Fruit fly (Drosophila melanogaster) whole organism, embryonic: ENCODE data around the gene CG1074.

Source experiments
- Antp ChIP-seq: fragments of 200-800 bp; sonication (Bioruptor generic); optimal IDR thresholded peaks from 3 replicates; lab custom pipeline; 2016; ENCODE audit warnings: missing biosample characterization, missing genetic modification characterization
- CG10462 ChIP-seq: fragments of 200-800 bp; sonication (Bioruptor generic); optimal IDR thresholded peaks from 2 replicates; lab custom pipeline; 2016; ENCODE audit warnings: missing biosample characterization, missing genetic modification characterization
- CG10959 ChIP-seq: fragments of 200-800 bp; sonication (Bioruptor generic); IDR thresholded peaks from 2 replicates; pipeline ENCODE4 v1.3.6; 2022; ENCODE audit warnings: missing biosample characterization, missing genetic modification characterization
- CG10979 ChIP-seq: fragments of 200-800 bp; sonication (Bioruptor generic); optimal IDR thresholded peaks from 2 replicates; lab custom pipeline; 2018; ENCODE audit warnings: missing biosample characterization, mild to moderate bottlenecking, missing genetic modification characterization, moderate library complexity
- CG12104 ChIP-seq: fragments of 200-800 bp; sonication (Bioruptor generic); optimal IDR thresholded peaks from 3 replicates; lab custom pipeline; 2016; ENCODE audit warnings: missing biosample characterization, missing genetic modification characterization
- CG13296 ChIP-seq: fragments of 200-800 bp; sonication (Bioruptor generic); optimal IDR thresholded peaks from 3 replicates; lab custom pipeline; 2018; ENCODE audit warnings: missing biosample characterization, mild to moderate bottlenecking, missing genetic modification characterization
- CG14965 ChIP-seq: fragments of 200-800 bp; sonication (Bioruptor generic); optimal IDR thresholded peaks from 2 replicates; lab custom pipeline; 2016; ENCODE audit warnings: missing biosample characterization, missing genetic modification characterization, borderline replicate concordance
- CG1647 ChIP-seq: fragments of 200-800 bp; sonication (Bioruptor generic); optimal IDR thresholded peaks from 3 replicates; lab custom pipeline; 2016; ENCODE audit warnings: missing biosample characterization, missing genetic modification characterization
- CG17802 ChIP-seq: fragments of 200-800 bp; sonication (Bioruptor generic); optimal IDR thresholded peaks from 2 replicates; lab custom pipeline; 2018; ENCODE audit warnings: missing biosample characterization, mild to moderate bottlenecking, missing genetic modification characterization, moderate library complexity
- CG31388 ChIP-seq: fragments of 200-800 bp; sonication (Bioruptor generic); optimal IDR thresholded peaks from 2 replicates; lab custom pipeline; 2016; ENCODE audit warnings: missing biosample characterization, missing genetic modification characterization
- CG3838 ChIP-seq: fragments of 200-800 bp; sonication (Bioruptor generic); optimal IDR thresholded peaks from 3 replicates; lab custom pipeline; 2016; ENCODE audit warnings: missing biosample characterization, missing genetic modification characterization
- CG42726 ChIP-seq: fragments of 200-800 bp; sonication (Bioruptor generic); IDR thresholded peaks from 2 replicates; pipeline ENCODE4 v1.3.6; 2022; ENCODE audit warnings: missing biosample characterization, missing genetic modification characterization; ENCODE audit not compliant: partially characterized antibody
- CG4404 ChIP-seq: fragments of 200-800 bp; sonication (Bioruptor generic); IDR thresholded peaks from 2 replicates; pipeline ENCODE4 v1.3.6; 2022; ENCODE audit warnings: missing biosample characterization, missing genetic modification characterization
- CG6683 ChIP-seq: fragments of 200-800 bp; sonication (Bioruptor generic); optimal IDR thresholded peaks from 2 replicates; lab custom pipeline; 2017; ENCODE audit warnings: missing biosample characterization, mild to moderate bottlenecking, missing genetic modification characterization, missing genetic modification reagents
- CG7556 ChIP-seq: fragments of 200-800 bp; sonication (Bioruptor generic); optimal IDR thresholded peaks from 2 replicates; lab custom pipeline; 2017; ENCODE audit warnings: missing biosample characterization, mild to moderate bottlenecking, missing genetic modification characterization
- CG7963 ChIP-seq: fragments of 200-800 bp; sonication (Bioruptor generic); IDR thresholded peaks from 3 replicates; pipeline ENCODE4 v1.3.6; 2022; ENCODE audit warnings: missing biosample characterization, missing genetic modification characterization; ENCODE audit not compliant: partially characterized antibody
- CG8089 ChIP-seq: fragments of 200-800 bp; sonication (Bioruptor generic); optimal IDR thresholded peaks from 3 replicates; lab custom pipeline; 2016; ENCODE audit warnings: missing biosample characterization, missing genetic modification characterization
- CG9797 ChIP-seq: fragments of 200-800 bp; sonication (Bioruptor generic); optimal IDR thresholded peaks from 3 replicates; lab custom pipeline; 2018; ENCODE audit warnings: missing biosample characterization, mild to moderate bottlenecking, missing genetic modification characterization
- CHES-1-like ChIP-seq: fragments of 200-800 bp; sonication (Bioruptor generic); optimal IDR thresholded peaks from 2 replicates; lab custom pipeline; 2016; ENCODE audit warnings: missing biosample characterization, missing genetic modification characterization
- Chrac-16 ChIP-seq: fragments of 200-800 bp; sonication (Bioruptor generic); optimal IDR thresholded peaks from 3 replicates; lab custom pipeline; 2016; ENCODE audit warnings: missing biosample characterization, missing genetic modification characterization
- Dip3 ChIP-seq: fragments of 200-800 bp; sonication (Bioruptor generic); optimal IDR thresholded peaks from 3 replicates; lab custom pipeline; 2016; ENCODE audit warnings: missing biosample characterization, missing genetic modification characterization
- Doc3 ChIP-seq: fragments of 200-800 bp; sonication (Bioruptor generic); IDR thresholded peaks from 3 replicates; pipeline ENCODE4 v1.3.6; 2022; ENCODE audit warnings: missing biosample characterization, missing genetic modification characterization; ENCODE audit not compliant: partially characterized antibody
- Elba2 ChIP-seq: fragments of 200-800 bp; sonication (Bioruptor generic); optimal IDR thresholded peaks from 3 replicates; lab custom pipeline; 2016; ENCODE audit warnings: missing biosample characterization, missing genetic modification characterization
- Jarid2 ChIP-seq: fragments of 200-800 bp; sonication (Bioruptor generic); optimal IDR thresholded peaks from 3 replicates; lab custom pipeline; 2017; ENCODE audit warnings: mild to moderate bottlenecking, missing biosample characterization, missing genetic modification reagents, missing genetic modification characterization
- Nf-YB ChIP-seq: fragments of 200-800 bp; sonication (Bioruptor generic); optimal IDR thresholded peaks from 3 replicates; lab custom pipeline; 2019; ENCODE audit warnings: missing biosample characterization, mild to moderate bottlenecking, missing genetic modification characterization, moderate library complexity
- Sox102F ChIP-seq: fragments of 200-800 bp; sonication (Bioruptor generic); optimal IDR thresholded peaks from 2 replicates; lab custom pipeline; 2018; ENCODE audit warnings: missing biosample characterization, mild to moderate bottlenecking, missing genetic modification characterization, moderate library complexity
- Sry-β ChIP-seq: fragments of 200-800 bp; sonication (Bioruptor generic); optimal IDR thresholded peaks from 2 replicates; lab custom pipeline; 2018; ENCODE audit warnings: missing biosample characterization, mild to moderate bottlenecking, missing genetic modification characterization, moderate library complexity
- Ssrp ChIP-seq: fragments of 200-800 bp; sonication (Bioruptor generic); optimal IDR thresholded peaks from 2 replicates; lab custom pipeline; 2018; ENCODE audit warnings: missing biosample characterization, mild to moderate bottlenecking, missing genetic modification characterization, moderate library complexity
- bab2 ChIP-seq: fragments of 200-800 bp; sonication (Bioruptor generic); optimal IDR thresholded peaks from 2 replicates; lab custom pipeline; 2016; ENCODE audit warnings: missing biosample characterization, missing genetic modification characterization
- cato ChIP-seq: fragments of 200-800 bp; sonication (Bioruptor generic); optimal IDR thresholded peaks from 2 replicates; lab custom pipeline; 2016; ENCODE audit warnings: missing biosample characterization, missing genetic modification characterization, borderline replicate concordance
- ci ChIP-seq: fragments of 200-800 bp; sonication (Bioruptor generic); IDR thresholded peaks from 3 replicates; pipeline ENCODE4 v1.3.6; 2022; ENCODE audit warnings: missing biosample characterization, missing genetic modification characterization
- crc ChIP-seq: fragments of 200-800 bp; sonication (Bioruptor generic); optimal IDR thresholded peaks from 2 replicates; lab custom pipeline; 2016; ENCODE audit warnings: missing biosample characterization, missing genetic modification characterization
- gcm2 ChIP-seq: fragments of 200-800 bp; sonication (Bioruptor generic); optimal IDR thresholded peaks from 2 replicates; lab custom pipeline; 2016; ENCODE audit warnings: missing biosample characterization, missing genetic modification characterization
- gem ChIP-seq: fragments of 200-800 bp; sonication (Bioruptor generic); optimal IDR thresholded peaks from 2 replicates; lab custom pipeline; 2019; ENCODE audit warnings: missing biosample characterization, mild to moderate bottlenecking, missing genetic modification characterization, moderate library complexity
- hbn ChIP-seq: fragments of 200-800 bp; sonication (Bioruptor generic); IDR thresholded peaks from 2 replicates; pipeline ENCODE4 v1.3.6; 2022; ENCODE audit warnings: missing biosample characterization, missing genetic modification characterization; ENCODE audit not compliant: partially characterized antibody
- ind ChIP-seq: fragments of 200-800 bp; sonication (Bioruptor generic); optimal IDR thresholded peaks from 3 replicates; lab custom pipeline; 2016; ENCODE audit warnings: missing biosample characterization, missing genetic modification characterization
- lilli ChIP-seq: fragments of 200-800 bp; sonication (Bioruptor generic); optimal IDR thresholded peaks from 3 replicates; lab custom pipeline; 2016; ENCODE audit warnings: missing biosample characterization, missing genetic modification characterization
- nerfin-1 ChIP-seq: fragments of 200-800 bp; sonication (Bioruptor generic); optimal IDR thresholded peaks from 3 replicates; lab custom pipeline; 2019; ENCODE audit warnings: missing biosample characterization, mild to moderate bottlenecking, missing genetic modification characterization, moderate library complexity
- odd ChIP-seq: fragments of 200-800 bp; sonication (Bioruptor generic); optimal IDR thresholded peaks from 2 replicates; lab custom pipeline; 2017; ENCODE audit warnings: missing biosample characterization, mild to moderate bottlenecking, missing genetic modification characterization
- prd ChIP-seq, 3 experiments: fragments of >200 bp in 2 of 3; fragments of 200-800 bp in 1 of 3; sonication (Bioruptor generic) in 1 of 3; optimal IDR thresholded peaks in 2 of 3; IDR thresholded peaks in 1 of 3; 2 replicates in 2 of 3; 3 replicates in 1 of 3; pipeline versions ENCODE4 v1.3.6 to Lab custom; 2017 to 2022; ENCODE audit warnings: missing biosample characterization in 1 of 3, missing genetic modification characterization in 1 of 3
- row ChIP-seq: fragments of 200-800 bp; sonication (Bioruptor generic); IDR thresholded peaks from 3 replicates; pipeline ENCODE4 v1.3.6; 2022; ENCODE audit warnings: missing biosample characterization, missing genetic modification characterization
- seq ChIP-seq: fragments of 200-800 bp; sonication (Bioruptor generic); IDR thresholded peaks from 2 replicates; pipeline ENCODE4 v1.3.6; 2022; ENCODE audit warnings: missing biosample characterization, missing genetic modification characterization
- slp2 ChIP-seq: fragments of 200-800 bp; sonication (Bioruptor generic); optimal IDR thresholded peaks from 2 replicates; lab custom pipeline; 2016; ENCODE audit warnings: missing biosample characterization, missing genetic modification characterization
- sna ChIP-seq: fragments of 200-800 bp; sonication (Bioruptor generic); IDR thresholded peaks from 2 replicates; pipeline ENCODE4 v1.3.6; 2022; ENCODE audit warnings: missing biosample characterization, missing genetic modification characterization; ENCODE audit not compliant: partially characterized antibody
- ssp ChIP-seq: fragments of 200-800 bp; sonication (Bioruptor generic); IDR thresholded peaks from 2 replicates; pipeline ENCODE4 v1.3.6; 2022; ENCODE audit warnings: missing biosample characterization, missing genetic modification characterization
- toy ChIP-seq: fragments of 200-800 bp; sonication (Bioruptor generic); IDR thresholded peaks from 2 replicates; pipeline ENCODE4 v1.3.6; 2022; ENCODE audit warnings: missing biosample characterization, missing genetic modification characterization
- unc-4 ChIP-seq: fragments of 200-800 bp; sonication (Bioruptor generic); IDR thresholded peaks from 2 replicates; pipeline ENCODE4 v1.3.6; 2022; ENCODE audit warnings: missing biosample characterization, missing genetic modification characterization; ENCODE audit not compliant: partially characterized antibody
- yki ChIP-seq: fragments of >200 bp; optimal IDR thresholded peaks from 3 replicates; lab custom pipeline; 2018
- zen ChIP-seq: fragments of 200-800 bp; sonication (Bioruptor generic); optimal IDR thresholded peaks from 3 replicates; lab custom pipeline; 2018; ENCODE audit warnings: missing biosample characterization, mild to moderate bottlenecking, missing genetic modification characterization, moderate library complexity

CG1074 gene

DNA sequence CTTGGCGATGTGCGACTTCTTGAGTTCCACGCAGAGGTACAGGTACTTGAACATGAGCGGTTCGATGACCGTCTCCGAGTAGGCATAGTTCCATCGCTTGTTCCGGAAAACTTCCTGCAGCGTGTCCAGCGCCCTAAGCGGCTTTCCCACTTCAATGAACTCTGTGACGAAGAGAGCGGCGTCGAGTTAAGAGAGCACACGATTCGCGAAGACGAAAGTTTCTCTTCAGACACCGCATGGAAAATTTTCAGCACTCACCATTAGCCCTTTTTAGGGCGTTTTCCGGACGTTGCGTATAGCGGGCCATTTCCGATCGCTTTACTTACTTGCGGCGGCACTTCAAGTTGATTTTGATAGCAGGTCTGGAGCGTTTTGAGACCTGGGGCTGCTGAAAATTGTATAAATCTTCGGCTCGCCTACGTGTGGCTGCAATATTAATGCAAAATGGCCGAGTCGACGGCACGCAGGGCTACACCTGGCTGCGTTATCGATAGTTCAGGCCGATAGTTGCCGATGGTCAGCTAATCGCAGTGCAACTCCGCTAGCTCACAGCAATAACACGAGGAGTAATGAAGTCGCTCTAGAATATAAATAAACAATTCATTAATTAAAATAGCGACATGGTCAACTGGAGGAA lies at the start of gene CG1074, which contains the start of gene eIF3a (continued):
- peak; percentile 75 for TF ChIP-seq nerfin-1
- peak; percentile 82 for TF ChIP-seq CG13296
- TF ChIP-seq CG7556 (GFP tag; lab: Kevin White, UChicago) = peak; percentile 24
- no peak for TF ChIP-seq seq (GFP tag; lab: Robert Waterston, UW)
- peak; percentile 98 for TF ChIP-seq CG42726
- peak; percentile 73 for TF ChIP-seq CG8089 (GFP tag; lab: Kevin White, UChicago)
- peak; percentile 63 for TF ChIP-seq row (GFP tag; lab: Robert Waterston, UW)
- TF ChIP-seq Ssrp (tag; lab: Kevin White, UChicago) = peak; percentile 13
- no peak for TF ChIP-seq bab2
- peak; percentile 98 for TF ChIP-seq CG7963
- peak; percentile 33 for TF ChIP-seq CG12104 (GFP tag; lab: Kevin White, UChicago)
- peak; percentile 51 for TF ChIP-seq gcm2 (GFP tag; lab: Kevin White, UChicago)
- peak; percentile 47 for TF ChIP-seq CG1647 (GFP tag; lab: Kevin White, UChicago)
- TF ChIP-seq slp2 (GFP tag; lab: Kevin White, UChicago) = peak; percentile 35
- peak; percentile 27 for TF ChIP-seq Chrac-16
- TF ChIP-seq prd (optimal IDR thresholded peaks at IDR 0.05; lab: Kevin White, UChicago) = no peak
- peak; percentile 41; the same call in 2 of the 3 replicates for TF ChIP-seq prd (GFP tag; IDR thresholded peaks at IDR 0.05; lab: Robert Waterston, UW)
- peak; percentile 84 for TF ChIP-seq zen (tag; lab: Kevin White, UChicago)
- peak; percentile 88 for TF ChIP-seq ci (GFP tag; lab: Robert Waterston, UW)
- TF ChIP-seq odd = peak; percentile 67
- TF ChIP-seq CG9797 = peak; percentile 73
- no peak for TF ChIP-seq cato (GFP tag; lab: Kevin White, UChicago)
- TF ChIP-seq CG4404 (GFP tag; lab: Robert Waterston, UW) = peak; percentile 26; the same call in 1 of the 2 replicates
- peak; percentile 86 for TF ChIP-seq Doc3 (GFP tag; lab: Robert Waterston, UW)
- TF ChIP-seq sna (GFP tag; lab: Robert Waterston, UW) = peak; percentile 93
- TF ChIP-seq CHES-1-like (GFP tag; lab: Kevin White, UChicago) = peak; percentile 75
- TF ChIP-seq CG10979 (tag; lab: Kevin White, UChicago) = peak; percentile 56
- TF ChIP-seq CG31388 (GFP tag; lab: Kevin White, UChicago) = no peak
- peak; percentile 38 for TF ChIP-seq Sry-β (GFP tag; lab: Kevin White, UChicago)
- TF ChIP-seq gem (tag; lab: Kevin White, UChicago) = no peak
- TF ChIP-seq CG10462 (GFP tag; lab: Kevin White, UChicago) = no peak
- TF ChIP-seq CG17802 = peak; percentile 52
- peak; percentile 32 for TF ChIP-seq Nf-YB (GFP tag; lab: Kevin White, UChicago)
- TF ChIP-seq ssp (GFP tag; lab: Robert Waterston, UW) = peak; percentile 50
- peak; percentile 43 for TF ChIP-seq CG6683 (GFP tag; lab: Kevin White, UChicago)
- TF ChIP-seq unc-4 (GFP tag; lab: Robert Waterston, UW) = peak; percentile 96
- TF ChIP-seq hbn (GFP tag; lab: Robert Waterston, UW) = peak; percentile 91
- TF ChIP-seq Elba2 (GFP tag; lab: Kevin White, UChicago) = peak; percentile 11
- TF ChIP-seq Antp = peak; percentile 52
- TF ChIP-seq crc = no peak
- TF ChIP-seq yki (lab: Kevin White, UChicago) = no peak
- no peak for TF ChIP-seq CG3838
- peak; percentile 60 for TF ChIP-seq toy
- no peak for TF ChIP-seq Jarid2 (GFP tag; lab: Kevin White, UChicago)
- no peak for TF ChIP-seq CG14965 (GFP tag; lab: Kevin White, UChicago)
- peak; percentile 16 for TF ChIP-seq ind (GFP tag; lab: Kevin White, UChicago)
- TF ChIP-seq Sox102F = no peak
- TF ChIP-seq lilli (GFP tag; lab: Kevin White, UChicago) = peak; percentile 79
- peak; percentile 59 for TF ChIP-seq Dip3 (GFP tag; lab: Kevin White, UChicago)
- TF ChIP-seq CG10959 (GFP tag; lab: Robert Waterston, UW) = peak; percentile 41; the same call in 1 of the 2 replicates
